Fruit fly (Drosophila melanogaster): ENCODE data around the gene MED10.

MED10 gene

DNA sequence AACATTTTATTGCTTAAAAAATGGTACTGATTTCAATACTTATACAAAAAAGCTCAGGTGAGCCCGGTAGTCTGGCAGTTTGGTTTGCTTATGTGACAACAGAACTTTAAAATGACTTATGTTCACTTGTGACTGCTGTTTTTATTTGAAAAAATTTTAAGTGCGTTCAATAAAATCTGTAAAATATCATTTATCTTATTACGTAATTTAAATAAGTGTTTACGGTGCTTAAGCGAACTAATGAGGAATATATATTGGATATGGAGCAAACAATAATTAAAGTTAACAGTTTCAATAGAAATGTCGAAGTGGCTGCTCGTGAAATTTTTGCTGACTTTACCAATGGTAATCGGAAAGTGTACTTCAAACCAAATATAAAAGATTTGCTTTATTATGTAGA lies 30.9 kb upstream of the MED10 start, which contains the start of gene dls:
dls (plus strand) TSS at position 301 of the 400 bp plus-strand sequence.
- TF ChIP-seq CG17801 (GFP tag; optimal IDR thresholded peaks at IDR 0.05; ENCODE audit: partially characterized antibody): no peak

DNA sequence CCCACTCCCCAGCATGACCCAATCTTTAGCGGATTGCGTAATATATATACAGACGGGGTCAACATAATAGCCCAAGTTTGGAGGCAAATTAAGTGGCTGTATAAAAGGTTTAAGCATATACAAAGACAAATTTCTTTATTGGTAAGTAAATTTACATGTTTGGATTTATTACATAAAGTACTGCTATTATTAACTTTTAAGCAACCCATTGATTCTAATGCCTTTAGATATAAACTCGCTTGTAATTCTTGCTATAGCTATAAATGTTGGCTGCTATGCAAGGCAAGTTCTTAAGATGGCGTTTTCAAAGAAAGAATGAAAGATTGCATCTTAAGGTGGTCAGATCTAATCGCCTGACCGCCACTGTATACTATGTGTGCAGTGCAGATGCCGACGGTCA lies 29.3 kb upstream of the MED10 start:
- TF ChIP-seq CG17801 (GFP tag; optimal IDR thresholded peaks at IDR 0.05; ENCODE audit: partially characterized antibody): no peak

DNA sequence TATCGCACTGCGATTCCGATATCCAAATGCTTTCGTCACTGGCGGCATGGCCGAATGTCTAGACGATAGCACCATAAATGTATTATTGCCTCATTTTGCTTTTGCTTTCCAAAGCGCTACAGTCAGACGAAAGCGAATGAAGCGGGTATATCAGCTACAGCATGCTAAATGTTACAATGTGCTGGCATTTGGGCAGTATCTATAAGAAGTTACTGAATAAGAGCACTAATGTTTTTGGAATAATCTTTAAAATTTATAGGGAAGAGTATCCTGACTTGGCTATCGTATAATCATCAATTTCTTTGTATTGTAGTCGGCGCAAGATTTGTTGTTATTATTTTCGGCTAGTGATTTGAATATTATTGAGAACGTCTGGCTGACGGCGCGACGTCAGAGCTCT lies 28.6 kb upstream of the MED10 start:
- TF ChIP-seq CG17801 (GFP tag; optimal IDR thresholded peaks at IDR 0.05; ENCODE audit: partially characterized antibody): no peak

DNA sequence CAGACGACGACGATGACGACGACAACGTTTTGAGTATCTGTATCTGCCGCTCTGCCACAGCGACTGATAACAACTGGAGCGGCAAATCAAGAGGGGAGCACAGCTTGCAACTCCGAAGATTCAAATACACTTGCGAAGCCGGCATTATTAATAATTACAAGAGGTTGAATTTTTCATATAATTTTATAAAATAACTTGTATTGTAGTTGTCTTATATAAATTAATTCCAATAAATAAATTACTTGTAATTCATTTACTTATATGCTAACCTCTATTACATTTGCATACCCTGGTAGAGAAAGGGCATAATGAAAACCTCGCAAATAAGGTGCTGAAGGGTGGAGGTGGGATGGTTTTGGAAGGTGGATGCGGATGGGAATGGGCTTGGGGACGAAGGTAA lies 27.8 kb upstream of the MED10 start:
- no peak for TF ChIP-seq CG17801 (GFP tag; optimal IDR thresholded peaks at IDR 0.05; ENCODE audit: partially characterized antibody)

DNA sequence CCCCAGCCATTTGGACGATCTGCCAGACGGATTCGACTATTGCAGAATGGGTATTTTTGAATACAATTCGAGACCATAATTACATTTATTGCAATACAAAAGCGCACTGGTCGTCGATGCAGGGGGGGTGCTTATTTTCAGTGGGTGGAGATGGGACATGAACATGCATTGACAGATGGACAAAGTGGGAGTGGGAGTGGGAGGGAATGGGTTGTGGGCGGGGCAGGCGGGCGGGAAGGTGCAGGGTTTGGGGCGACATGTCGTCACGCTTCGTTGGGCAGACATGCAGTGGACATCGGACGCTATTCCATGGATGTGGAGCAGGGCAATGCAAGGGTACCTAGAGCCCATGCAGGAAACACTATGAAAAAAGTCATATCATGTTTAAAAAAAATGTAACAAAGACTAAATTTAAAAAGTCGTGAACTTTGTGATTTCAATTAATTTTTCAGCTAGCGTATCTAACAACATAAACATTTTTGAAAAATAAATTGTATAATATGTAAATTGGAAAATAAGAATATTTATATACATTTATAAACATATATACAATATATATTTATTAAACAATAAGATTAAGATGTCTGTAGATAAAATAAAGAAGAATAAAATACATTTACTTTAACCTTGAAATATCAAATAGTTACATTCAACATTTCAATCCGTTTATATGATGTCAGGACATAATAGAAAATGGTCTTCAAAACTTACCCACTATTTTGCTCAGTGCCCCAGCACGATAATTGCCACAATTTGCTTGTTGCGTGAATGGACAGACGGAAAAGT lies 23.6 kb upstream of the MED10 start:
- no peak for TF ChIP-seq CG17801 (GFP tag; optimal IDR thresholded peaks at IDR 0.05; ENCODE audit: partially characterized antibody)

DNA sequence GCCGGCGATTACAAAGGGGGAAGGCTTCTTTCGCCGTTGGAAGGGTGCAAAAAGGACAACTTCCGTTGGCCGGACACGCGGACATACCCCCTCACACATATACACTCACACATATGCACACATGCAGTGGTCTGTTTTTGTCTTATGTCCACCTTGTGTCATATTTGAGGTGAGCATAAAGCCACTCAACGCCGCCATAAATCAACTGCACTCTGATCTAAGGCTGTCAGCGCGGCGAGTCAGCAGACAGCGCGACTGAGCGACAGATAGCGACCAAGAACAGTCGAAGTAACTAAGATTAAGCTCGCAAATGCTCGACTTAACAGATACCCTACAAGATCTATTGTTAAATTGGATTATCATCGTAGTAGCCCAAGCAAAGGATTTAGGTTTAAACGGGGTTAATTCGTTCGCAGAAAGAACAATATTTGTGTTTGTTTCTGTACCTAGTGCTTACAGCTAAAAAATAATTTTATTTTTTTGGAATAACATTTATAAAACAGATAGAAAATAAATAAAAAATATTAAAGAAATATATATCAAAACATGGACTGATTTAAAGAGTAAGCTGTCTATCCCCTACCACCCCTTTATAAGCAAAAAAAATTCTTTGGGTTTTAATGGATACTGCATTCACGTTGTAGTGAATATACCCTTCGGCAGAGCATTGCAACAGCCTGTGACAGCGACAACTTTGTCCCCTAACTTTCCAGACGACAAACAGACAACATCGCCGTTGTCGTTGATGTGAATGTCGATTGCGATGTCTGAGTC lies 22.9 kb upstream of the MED10 start:
- TF ChIP-seq CG17801 (GFP tag; optimal IDR thresholded peaks at IDR 0.05; ENCODE audit: partially characterized antibody): no peak

DNA sequence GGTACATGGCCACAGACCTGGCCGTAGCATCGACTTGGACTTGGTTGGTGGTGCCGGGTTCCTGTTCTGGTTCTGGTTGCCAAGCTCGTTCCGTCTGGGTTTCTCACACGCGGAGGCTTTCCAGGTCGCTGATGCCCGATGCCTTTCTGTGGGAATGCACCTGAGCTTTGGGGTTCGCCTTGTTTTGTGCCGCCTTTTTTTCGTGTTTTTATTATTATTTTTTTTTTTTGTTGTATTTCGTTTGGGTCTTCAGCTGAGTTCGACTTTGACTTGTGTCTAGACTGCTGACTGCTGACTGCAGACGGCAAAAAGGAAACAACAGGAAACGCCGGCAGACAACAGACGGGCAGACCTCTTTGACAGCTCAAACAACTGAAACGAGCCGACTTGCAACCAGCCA lies 22.2 kb upstream of the MED10 start:
- TF ChIP-seq CG17801 (GFP tag; optimal IDR thresholded peaks at IDR 0.05; ENCODE audit: partially characterized antibody): no peak

DNA sequence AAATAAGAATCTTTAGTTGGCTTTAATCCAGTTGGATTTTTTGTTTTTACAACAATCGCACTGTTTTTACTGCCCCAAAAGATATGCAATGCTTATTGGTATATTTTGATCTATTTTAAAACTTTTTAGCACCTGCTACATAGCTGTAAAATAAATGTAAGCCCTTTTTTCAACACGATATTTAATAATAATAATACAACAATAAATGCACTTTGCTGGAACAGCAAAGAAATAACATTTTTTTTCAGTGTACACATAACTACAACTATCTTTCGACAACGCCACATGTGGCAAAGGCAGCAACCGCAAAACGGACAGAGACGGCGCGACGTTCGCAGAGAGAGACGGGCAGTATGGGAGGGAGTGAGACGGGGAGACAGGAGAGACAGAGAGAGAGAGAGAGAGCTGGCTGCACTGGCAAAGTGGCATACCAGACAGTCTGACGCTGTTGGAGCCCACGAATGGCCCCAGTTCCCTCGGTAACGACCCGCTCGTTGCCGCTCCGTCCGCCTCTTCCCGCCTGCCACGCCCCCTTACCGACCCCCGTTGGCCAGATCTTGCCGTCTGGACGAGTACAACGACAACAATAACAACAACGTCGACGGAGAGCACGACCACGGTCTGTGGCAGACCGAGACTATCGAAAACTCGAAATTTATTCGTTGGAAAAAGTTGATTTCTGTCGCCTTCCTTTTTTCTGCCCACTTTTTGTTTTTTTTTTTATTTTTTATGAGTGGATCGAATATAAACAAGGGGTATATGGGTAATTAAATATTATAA lies 20.5 kb upstream of the MED10 start:
- no peak for TF ChIP-seq CG17801 (GFP tag; optimal IDR thresholded peaks at IDR 0.05; ENCODE audit: partially characterized antibody)

DNA sequence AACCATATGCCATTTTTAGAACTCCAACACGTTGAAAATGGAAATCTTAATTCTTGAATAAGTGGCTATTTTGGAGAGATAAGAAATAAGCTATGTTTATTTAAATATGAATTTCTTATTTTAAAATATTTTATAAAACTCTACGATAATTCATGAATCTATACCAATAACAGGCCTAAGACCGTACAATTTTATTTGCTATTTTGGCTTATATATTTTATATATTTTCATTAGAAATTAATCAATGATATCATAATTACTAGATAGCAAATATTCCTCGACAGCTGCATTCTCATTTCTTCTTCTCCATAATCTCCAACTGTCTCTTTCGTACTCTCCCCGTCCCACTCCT lies 20.0 kb upstream of the MED10 start:
- no peak for TF ChIP-seq CG17801 (GFP tag; optimal IDR thresholded peaks at IDR 0.05; ENCODE audit: partially characterized antibody)

DNA sequence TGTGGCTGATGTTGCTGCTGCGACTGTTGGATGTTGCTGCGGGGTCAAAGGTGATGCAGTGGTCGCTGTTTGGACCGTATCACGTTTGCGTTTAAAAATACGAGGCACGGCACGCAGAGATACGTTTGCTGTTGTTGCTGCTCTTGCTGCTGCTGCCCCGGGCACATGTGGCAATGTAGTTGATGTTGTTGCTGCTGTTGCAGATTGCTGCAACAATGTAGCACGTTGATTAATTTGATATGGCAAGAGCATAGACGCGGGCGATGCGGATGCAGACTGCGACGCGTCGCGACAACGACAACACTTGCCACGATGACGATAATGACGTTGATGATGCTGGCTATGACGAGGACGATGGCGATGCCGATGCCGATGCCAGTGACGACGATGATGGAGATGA lies 18.7 kb upstream of the MED10 start:
- no peak for TF ChIP-seq CG17801 (GFP tag; optimal IDR thresholded peaks at IDR 0.05; ENCODE audit: partially characterized antibody)

DNA sequence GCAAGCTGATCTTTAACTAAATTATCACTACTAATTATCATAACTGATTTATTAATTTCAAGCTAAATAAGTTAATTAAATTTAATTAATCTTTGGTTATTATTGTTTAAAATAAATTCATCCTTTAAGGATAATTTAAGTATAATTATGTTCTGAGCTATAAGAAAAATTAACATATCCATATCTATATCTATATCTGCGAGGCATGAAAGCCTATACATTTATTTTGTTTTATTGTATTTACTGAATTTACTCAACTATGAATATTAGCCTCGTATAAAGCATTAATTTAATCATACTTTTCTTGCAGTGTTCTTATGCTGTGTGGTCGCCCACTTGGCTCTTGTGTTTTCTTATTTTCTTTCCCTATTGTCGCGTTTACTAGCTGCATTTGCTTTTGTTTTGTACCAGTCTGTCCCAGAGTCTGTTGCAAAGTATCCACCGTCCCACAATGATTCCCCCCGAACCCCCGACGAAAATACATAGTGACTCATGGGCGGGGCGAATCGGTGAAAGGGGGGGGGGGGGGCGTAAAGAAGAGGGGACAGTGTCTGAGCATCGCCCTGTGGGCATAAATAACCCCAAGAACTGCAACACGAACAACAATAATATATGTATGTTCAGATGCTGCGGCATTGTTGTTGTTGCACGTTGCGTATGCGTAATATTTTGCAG lies 17.2 kb upstream of the MED10 start:
- TF ChIP-seq CG17801 (GFP tag; optimal IDR thresholded peaks at IDR 0.05; ENCODE audit: partially characterized antibody): no peak

DNA sequence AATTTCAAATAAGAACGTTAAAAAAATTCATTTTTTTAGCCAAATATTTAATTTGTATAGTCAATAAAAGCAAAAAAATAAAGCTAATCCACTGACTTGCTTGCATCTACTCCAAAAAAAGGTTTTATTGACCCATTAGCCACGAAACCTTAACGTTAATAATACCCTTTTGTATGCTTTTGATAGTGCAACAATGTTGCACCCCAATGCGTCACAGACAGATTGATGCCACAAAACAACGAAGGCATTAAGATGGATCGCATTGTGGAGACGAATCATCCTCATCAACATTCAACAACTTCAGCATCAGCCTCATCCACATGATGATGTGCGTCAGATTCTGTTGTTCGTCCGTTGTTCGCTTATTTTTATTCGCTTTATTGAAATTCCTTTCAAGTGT lies 16.5 kb upstream of the MED10 start:
- TF ChIP-seq CG17801 (GFP tag; optimal IDR thresholded peaks at IDR 0.05; ENCODE audit: partially characterized antibody): no peak

DNA sequence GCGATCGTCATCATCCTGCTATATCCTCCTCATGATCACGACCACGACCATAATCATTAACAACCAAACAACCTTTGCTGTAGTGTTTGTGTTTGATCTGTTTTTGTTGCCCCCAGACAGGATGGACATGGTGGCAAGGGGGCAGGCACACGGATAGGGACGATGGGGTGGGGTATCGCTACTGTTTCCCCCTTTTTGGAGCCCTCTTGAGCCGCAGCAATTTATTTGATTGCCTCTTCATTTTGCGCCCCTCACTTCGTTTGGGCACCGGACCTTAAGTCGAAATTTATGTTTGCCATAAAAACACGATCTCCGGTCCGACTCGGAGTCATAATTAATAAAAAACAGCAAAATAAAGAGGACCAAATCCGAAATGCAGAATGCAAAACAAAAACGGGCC lies 16.1 kb upstream of the MED10 start:
- no peak for TF ChIP-seq CG17801 (GFP tag; optimal IDR thresholded peaks at IDR 0.05; ENCODE audit: partially characterized antibody)

DNA sequence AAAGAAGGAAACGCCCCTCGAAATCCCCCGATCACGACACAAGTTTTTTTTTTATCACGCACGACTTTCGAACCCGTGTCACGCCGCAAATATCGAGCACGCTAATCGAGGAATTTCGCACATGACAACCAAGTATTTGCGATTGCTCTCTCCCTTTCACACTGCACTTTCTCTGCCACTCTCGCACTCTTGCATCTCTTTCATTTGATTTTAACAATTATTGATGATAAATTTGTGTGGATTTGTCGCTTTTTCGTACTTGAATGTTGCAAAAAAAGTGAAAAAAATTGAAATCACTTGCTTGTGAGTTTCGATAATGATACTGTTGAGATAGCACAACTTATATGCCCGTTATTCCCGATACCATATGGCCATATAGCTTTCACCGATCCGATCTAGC lies 14.7 kb upstream of the MED10 start, which contains the start of gene CG13073:
CG13073 (minus strand) TSS at position 101 of the 400 bp plus-strand sequence.
- no peak for TF ChIP-seq CG17801 (GFP tag; optimal IDR thresholded peaks at IDR 0.05; ENCODE audit: partially characterized antibody)

DNA sequence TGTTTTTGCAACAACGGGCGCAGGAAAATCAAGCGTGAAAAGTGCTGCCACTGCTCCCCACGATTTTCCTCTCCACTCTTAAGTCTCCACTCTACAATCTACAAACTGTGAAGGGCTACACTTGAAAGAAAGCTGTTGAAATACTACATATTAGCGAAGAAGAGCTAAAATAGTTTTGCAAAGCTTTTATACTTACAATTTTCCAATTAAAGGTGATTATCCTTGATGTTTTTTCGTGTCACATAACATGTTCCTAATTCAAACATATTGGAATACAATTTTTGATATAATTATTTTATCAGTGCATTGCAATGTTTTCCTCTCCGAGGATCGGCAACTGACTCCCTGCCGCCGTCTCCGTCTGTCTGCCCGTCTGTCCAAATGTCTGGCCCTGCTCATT lies 13.9 kb upstream of the MED10 start:
- TF ChIP-seq CG17801 (GFP tag; optimal IDR thresholded peaks at IDR 0.05; ENCODE audit: partially characterized antibody): no peak

Measured in ovary, adult (tissue).